Worm (Caenorhabditis elegans) whole organism, early embryonic: ENCODE data around the gene nbet-1.

Source experiments
- ama-1 ChIP-seq: fragments of 150-350 bp; optimal IDR thresholded peaks from 2 replicates; lab custom pipeline; 2014
- ceh-13 ChIP-seq: fragments of 200-800 bp; sonication (Bioruptor generic); optimal IDR thresholded peaks from 2 replicates; lab custom pipeline; 2018; ENCODE audit warnings: mild to moderate bottlenecking, missing genetic modification characterization, missing compliant biosample characterization
- hmg-4 ChIP-seq: fragments of 200-800 bp; sonication (Bioruptor generic); optimal IDR thresholded peaks from 2 replicates; lab custom pipeline; 2018; ENCODE audit warnings: mild to moderate bottlenecking, missing genetic modification characterization, missing compliant biosample characterization
- scrt-1 ChIP-seq: fragments of 200-800 bp; sonication (Bioruptor generic); IDR thresholded peaks from 2 replicates; pipeline ENCODE4 v1.3.6; 2022; ENCODE audit warnings: missing genetic modification characterization, missing compliant biosample characterization
- tbx-11 ChIP-seq: fragments of 200-800 bp; sonication (Bioruptor generic); IDR thresholded peaks from 2 replicates; pipeline ENCODE4 v1.3.6; 2022; ENCODE audit warnings: missing genetic modification characterization, missing compliant biosample characterization

ce11 chrIV:5183755-5184166 is 25.5 kb upstream of the nbet-1 start, which contains the start of gene W03F8.4:
- peak; percentile 92 for TF ChIP-seq ama-1
- no peak for TF ChIP-seq ceh-13 (GFP tag; lab: Kevin White, UChicago)
- TF ChIP-seq scrt-1: 0 out of 2 replicates have a peak, but pooled peaks have one; percentile 30
- TF ChIP-seq hmg-4 (GFP tag; lab: Kevin White, UChicago): peak; percentile 49
- TF ChIP-seq tbx-11: peak; percentile 63; the same call in 1 of the 2 replicates
